Worm (Caenorhabditis elegans) whole organism, early embryonic: ENCODE measurements around the gene tat-2.

ENCODE experiments used
- B0310.2 ChIP-seq: sonication (generic microtip); optimal IDR thresholded peaks from 2 replicates; lab custom pipeline; 2016; ENCODE audit warnings: mild to moderate bottlenecking, missing genetic modification characterization, missing compliant biosample characterization
- F13C5.2 ChIP-seq: sonication (generic microtip); optimal IDR thresholded peaks from 2 replicates; lab custom pipeline; 2017; ENCODE audit warnings: mild to moderate bottlenecking, missing genetic modification characterization, inconsistent platforms, missing compliant biosample characterization
- aly-1 ChIP-seq: sonication (generic microtip); optimal IDR thresholded peaks from 2 replicates; lab custom pipeline; 2016; ENCODE audit warnings: missing genetic modification characterization, missing compliant biosample characterization
- ama-1 ChIP-seq: fragments of 150-350 bp; optimal IDR thresholded peaks from 2 replicates; lab custom pipeline; 2014
- ceh-13 ChIP-seq: fragments of 200-800 bp; sonication (Bioruptor generic); optimal IDR thresholded peaks from 2 replicates; lab custom pipeline; 2018; ENCODE audit warnings: mild to moderate bottlenecking, missing genetic modification characterization, missing compliant biosample characterization
- flt-1 ChIP-seq: fragments of 200-800 bp; sonication (Bioruptor generic); IDR thresholded peaks from 2 replicates; pipeline ENCODE4 v1.3.6; 2022; ENCODE audit warnings: missing genetic modification characterization, missing compliant biosample characterization
- hmbx-1 ChIP-seq: sonication (generic microtip); optimal IDR thresholded peaks from 2 replicates; lab custom pipeline; 2016; ENCODE audit warnings: mild to moderate bottlenecking, missing genetic modification characterization, missing compliant biosample characterization
- hmg-4 ChIP-seq: fragments of 200-800 bp; sonication (Bioruptor generic); optimal IDR thresholded peaks from 2 replicates; lab custom pipeline; 2018; ENCODE audit warnings: mild to moderate bottlenecking, missing genetic modification characterization, missing compliant biosample characterization
- scrt-1 ChIP-seq: fragments of 200-800 bp; sonication (Bioruptor generic); IDR thresholded peaks from 2 replicates; pipeline ENCODE4 v1.3.6; 2022; ENCODE audit warnings: missing genetic modification characterization, missing compliant biosample characterization
- tra-4 ChIP-seq: sonication (generic microtip); optimal IDR thresholded peaks from 2 replicates; lab custom pipeline; 2017; ENCODE audit warnings: missing genetic modification characterization, missing compliant biosample characterization

DNA sequence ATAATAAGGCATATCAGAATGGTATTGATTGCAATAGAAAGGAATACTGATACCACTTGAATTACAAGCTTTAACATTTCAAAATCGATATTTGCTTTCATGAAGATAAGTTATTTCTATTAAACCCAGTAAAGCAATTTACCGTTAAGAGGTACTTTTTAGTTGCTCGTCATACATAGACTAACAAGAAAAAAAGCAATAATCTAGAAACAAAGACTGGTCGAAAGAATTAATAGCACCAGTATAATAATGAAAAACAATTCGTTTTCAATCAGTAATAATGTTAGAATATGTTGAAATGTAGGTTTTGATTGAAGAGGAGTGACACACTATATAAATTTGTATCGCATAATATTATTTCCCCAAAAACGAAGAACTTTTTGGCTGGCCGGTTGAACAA, 23.9 kb upstream of the tat-2 start, which contains the start of gene str-175:
- no peak for TF ChIP-seq F13C5.2 (tag; lab: Kevin White, UChicago)
- no peak for TF ChIP-seq hmbx-1
- no peak for TF ChIP-seq ama-1 (lab: Kevin White, UChicago)
- no peak for TF ChIP-seq tra-4 (tag; lab: Kevin White, UChicago)
- TF ChIP-seq B0310.2: no peak
- no peak for TF ChIP-seq hmg-4
- no peak for TF ChIP-seq ceh-13 (GFP tag; lab: Kevin White, UChicago)
- TF ChIP-seq aly-1 (tag; lab: Kevin White, UChicago): no peak
- TF ChIP-seq flt-1: no peak
- TF ChIP-seq scrt-1 (GFP tag; lab: Robert Waterston, UW): no peak
